Worm (Caenorhabditis elegans) whole organism, mixed stage, embryonic: ENCODE data around the gene F17E5.2.
A peak's percentile ranks its signal among the peaks of the same experiment; 100 is the strongest.

Experiments
- M03D4.4 ChIP-seq: sonication (generic microtip); optimal IDR thresholded peaks from 2 replicates; lab custom pipeline; 2017; ENCODE audit warnings: mild to moderate bottlenecking, missing genetic modification characterization, missing compliant biosample characterization
- bed-3 ChIP-seq: fragments of 200-800 bp; sonication (Bioruptor generic); optimal IDR thresholded peaks from 3 replicates; lab custom pipeline; 2018; ENCODE audit warnings: mild to moderate bottlenecking, missing genetic modification characterization, moderate library complexity, missing compliant biosample characterization
- blmp-1 ChIP-seq: fragments of 150-350 bp; optimal IDR thresholded peaks from 2 replicates; lab custom pipeline; 2014; ENCODE audit warnings: missing biosample characterization, missing genetic modification characterization
- ceh-39 ChIP-seq: fragments of 150-350 bp; optimal IDR thresholded peaks from 2 replicates; lab custom pipeline; 2014; ENCODE audit warnings: missing biosample characterization, missing genetic modification characterization
- ceh-43 ChIP-seq: fragments of 200-800 bp; sonication (Bioruptor generic); optimal IDR thresholded peaks from 2 replicates; lab custom pipeline; 2018; ENCODE audit warnings: mild to moderate bottlenecking, missing genetic modification characterization, moderate library complexity, missing compliant biosample characterization
- ceh-83 ChIP-seq: fragments of 200-800 bp; sonication (Bioruptor generic); optimal IDR thresholded peaks from 2 replicates; lab custom pipeline; 2018; ENCODE audit warnings: mild to moderate bottlenecking, missing genetic modification characterization, missing compliant biosample characterization
- ces-1 ChIP-seq: fragments of 150-350 bp; optimal IDR thresholded peaks from 2 replicates; lab custom pipeline; 2014; ENCODE audit warnings: missing biosample characterization, missing genetic modification reagents, missing genetic modification characterization
- cnd-1 ChIP-seq: fragments of 200-800 bp; sonication (Bioruptor generic); optimal IDR thresholded peaks from 2 replicates; lab custom pipeline; 2018; ENCODE audit warnings: mild to moderate bottlenecking, missing genetic modification characterization, missing compliant biosample characterization
- drap-1 ChIP-seq: fragments of 200-800 bp; sonication (Bioruptor generic); optimal IDR thresholded peaks from 3 replicates; lab custom pipeline; 2018; ENCODE audit warnings: mild to moderate bottlenecking, missing genetic modification characterization, missing compliant biosample characterization
- elt-1 ChIP-seq: sonication (generic microtip); optimal IDR thresholded peaks from 2 replicates; lab custom pipeline; 2017; ENCODE audit warnings: missing genetic modification characterization, mild to moderate bottlenecking, missing compliant biosample characterization, antibody characterized with exemption, moderate library complexity, borderline replicate concordance; ENCODE audit not compliant: insufficient read depth
- elt-3 ChIP-seq: fragments of 150-350 bp; optimal IDR thresholded peaks from 2 replicates; lab custom pipeline; 2014; ENCODE audit warnings: missing biosample characterization, missing genetic modification characterization
- flh-1 ChIP-seq: fragments of 200-800 bp; sonication (Bioruptor generic); optimal IDR thresholded peaks from 2 replicates; lab custom pipeline; 2018; ENCODE audit warnings: mild to moderate bottlenecking, missing genetic modification characterization, moderate library complexity, missing compliant biosample characterization
- ham-2 ChIP-seq: fragments of 200-800 bp; sonication (Bioruptor generic); optimal IDR thresholded peaks from 2 replicates; lab custom pipeline; 2018; ENCODE audit warnings: mild to moderate bottlenecking, missing genetic modification characterization, missing compliant biosample characterization
- hlh-1 ChIP-seq: fragments of 150-350 bp; optimal IDR thresholded peaks from 2 replicates; lab custom pipeline; 2014; ENCODE audit warnings: missing biosample characterization, missing genetic modification reagents, missing genetic modification characterization
- lin-13 ChIP-seq: fragments of 150-350 bp; optimal IDR thresholded peaks from 2 replicates; lab custom pipeline; 2014; ENCODE audit warnings: missing biosample characterization, missing genetic modification characterization
- lin-32 ChIP-seq: fragments of 200-800 bp; sonication (Bioruptor generic); optimal IDR thresholded peaks from 2 replicates; lab custom pipeline; 2018; ENCODE audit warnings: mild to moderate bottlenecking, missing genetic modification characterization, missing compliant biosample characterization
- lsy-2 ChIP-seq: fragments of 150-350 bp; optimal IDR thresholded peaks from 2 replicates; lab custom pipeline; 2014; ENCODE audit warnings: missing biosample characterization, missing genetic modification characterization
- mab-5 ChIP-seq: fragments of 150-350 bp; optimal IDR thresholded peaks from 2 replicates; lab custom pipeline; 2014; ENCODE audit warnings: missing biosample characterization, missing genetic modification characterization
- mep-1 ChIP-seq: fragments of 150-350 bp; optimal IDR thresholded peaks from 2 replicates; lab custom pipeline; 2017; ENCODE audit warnings: missing biosample characterization, missing genetic modification reagents, missing genetic modification characterization, inconsistent platforms
- mls-2 ChIP-seq: sonication (generic microtip); optimal IDR thresholded peaks from 2 replicates; lab custom pipeline; 2016; ENCODE audit warnings: mild to moderate bottlenecking, missing genetic modification characterization, moderate library complexity, missing compliant biosample characterization
- nhr-12 ChIP-seq: fragments of 150-350 bp; optimal IDR thresholded peaks from 2 replicates; lab custom pipeline; 2014; ENCODE audit warnings: missing biosample characterization, missing genetic modification characterization
- nhr-2 ChIP-seq: fragments of 150-350 bp; optimal IDR thresholded peaks from 2 replicates; lab custom pipeline; 2014; ENCODE audit warnings: missing biosample characterization, missing genetic modification characterization
- nhr-237 ChIP-seq: fragments of 150-350 bp; optimal IDR thresholded peaks from 2 replicates; lab custom pipeline; 2014; ENCODE audit warnings: missing biosample characterization, missing genetic modification characterization
- nhr-28 ChIP-seq: fragments of 150-350 bp; optimal IDR thresholded peaks from 2 replicates; lab custom pipeline; 2014; ENCODE audit warnings: missing biosample characterization, missing genetic modification characterization
- nhr-76 ChIP-seq: sonication (generic microtip); optimal IDR thresholded peaks from 2 replicates; lab custom pipeline; 2017; ENCODE audit warnings: missing biosample characterization, missing genetic modification characterization
- pha-4 ChIP-seq: fragments of 150-350 bp; optimal IDR thresholded peaks from 2 replicates; lab custom pipeline; 2018; ENCODE audit warnings: missing biosample characterization, missing genetic modification reagents, missing genetic modification characterization
- sem-2 ChIP-seq: fragments of 200-800 bp; sonication (Bioruptor generic); optimal IDR thresholded peaks from 2 replicates; lab custom pipeline; 2018; ENCODE audit warnings: mild to moderate bottlenecking, missing genetic modification characterization, missing compliant biosample characterization
- snpc-4 ChIP-seq: fragments of 150-350 bp; optimal IDR thresholded peaks from 2 replicates; lab custom pipeline; 2014; ENCODE audit warnings: missing biosample characterization, missing genetic modification characterization
- sptf-1 ChIP-seq: sonication (generic microtip); optimal IDR thresholded peaks from 2 replicates; lab custom pipeline; 2017; ENCODE audit warnings: mild to moderate bottlenecking, missing genetic modification characterization, moderate library complexity, missing compliant biosample characterization
- unc-120 ChIP-seq: sonication (generic microtip); optimal IDR thresholded peaks from 2 replicates; lab custom pipeline; 2017; ENCODE audit warnings: missing genetic modification characterization, missing compliant biosample characterization; ENCODE audit not compliant: poor library complexity, severe bottlenecking
- unc-39 ChIP-seq: fragments of 150-350 bp; optimal IDR thresholded peaks from 2 replicates; lab custom pipeline; 2014; ENCODE audit warnings: missing biosample characterization, missing genetic modification characterization
- unc-62 ChIP-seq: fragments of 150-350 bp; optimal IDR thresholded peaks from 2 replicates; lab custom pipeline; 2014; ENCODE audit warnings: missing biosample characterization, missing genetic modification reagents, missing genetic modification characterization
- zip-8 ChIP-seq: fragments of 150-350 bp; optimal IDR thresholded peaks from 2 replicates; lab custom pipeline; 2014; ENCODE audit warnings: missing biosample characterization, missing genetic modification characterization
- ztf-11 ChIP-seq: fragments of 150-350 bp; optimal IDR thresholded peaks from 2 replicates; lab custom pipeline; 2014; ENCODE audit warnings: missing biosample characterization, missing genetic modification characterization

F17E5.2 gene

DNA sequence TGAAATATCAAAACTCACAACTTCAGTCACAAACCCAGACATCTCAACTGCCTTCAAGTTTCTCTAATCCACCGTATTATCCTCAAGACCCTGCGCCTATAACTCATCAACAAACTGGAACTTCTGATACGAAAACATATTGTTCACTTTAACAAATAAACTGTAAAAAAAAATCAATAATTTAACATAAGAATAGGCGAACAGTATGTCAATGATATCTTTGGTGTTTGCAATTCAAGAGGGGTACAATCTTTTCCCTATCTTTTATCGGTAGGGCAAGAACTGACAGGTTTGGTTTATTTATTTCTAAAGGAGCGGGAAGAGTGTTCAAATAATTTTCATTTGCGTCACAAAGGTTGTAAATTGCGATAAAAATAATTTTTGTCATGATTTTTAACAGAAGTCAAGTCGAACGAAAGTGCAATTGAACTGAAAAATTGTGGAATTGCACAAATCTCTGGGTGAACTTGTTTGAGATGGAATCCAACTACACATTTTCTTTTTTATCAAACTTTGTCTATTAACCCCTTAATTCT is 31.0 kb upstream of the F17E5.2 start:
- no peak for TF ChIP-seq mls-2 (tag; lab: Kevin White, UChicago)
- TF ChIP-seq ztf-11 (tag; lab: Kevin White, UChicago) = no peak
- TF ChIP-seq pha-4 = peak; percentile 56
- peak; percentile 8 for TF ChIP-seq hlh-1 (tag; lab: Kevin White, UChicago)
- TF ChIP-seq cnd-1 (tag; lab: Kevin White, UChicago) = no peak
- TF ChIP-seq ceh-39 (tag; lab: Kevin White, UChicago) = peak; percentile 36
- peak; percentile 62 for TF ChIP-seq ces-1 (GFP tag; lab: Kevin White, UChicago)
- TF ChIP-seq elt-3 (tag; lab: Kevin White, UChicago) = peak; percentile 67
- peak; percentile 81 for TF ChIP-seq lsy-2 (tag; lab: Kevin White, UChicago)
- TF ChIP-seq mep-1 = peak; percentile 49
- peak; percentile 61 for TF ChIP-seq unc-62
- peak; percentile 30 for TF ChIP-seq nhr-2 (tag; lab: Kevin White, UChicago)
- TF ChIP-seq ceh-43 (GFP tag; lab: Kevin White, UChicago) = no peak
- no peak for TF ChIP-seq snpc-4 (tag; lab: Kevin White, UChicago)
- TF ChIP-seq nhr-237 (tag; lab: Kevin White, UChicago) = peak; percentile 99
- TF ChIP-seq unc-39 = no peak
- TF ChIP-seq nhr-28 (tag; lab: Kevin White, UChicago) = peak; percentile 21
- peak; percentile 63 for TF ChIP-seq drap-1 (GFP tag; lab: Kevin White, UChicago)
- TF ChIP-seq mab-5 = peak; percentile 70
- peak; percentile 7 for TF ChIP-seq unc-120 (tag; lab: Kevin White, UChicago)

DNA sequence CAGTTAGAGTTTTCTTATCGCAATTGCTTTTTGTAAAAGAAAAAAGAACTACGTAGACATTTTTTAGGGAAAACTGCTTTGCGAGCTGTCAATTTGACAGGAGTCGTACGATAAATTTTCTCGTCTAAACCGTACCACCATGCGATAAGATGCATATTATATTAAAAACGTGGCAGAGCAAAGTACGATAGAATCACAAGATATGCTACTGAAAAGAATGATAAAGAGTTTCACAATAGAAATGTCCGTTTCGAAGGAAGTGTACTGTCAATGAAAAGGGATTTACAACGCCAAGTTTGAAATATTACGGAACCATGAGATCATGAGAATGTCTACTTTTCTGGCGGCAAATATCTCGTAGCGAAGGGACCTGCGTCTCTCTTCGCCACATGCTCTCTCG is 29.3 kb upstream of the F17E5.2 start, which contains the start of gene F19H6.5:
Gene F19H6.5, minus strand, starts transcription at position 101 of the 400 bp plus-strand sequence.
- TF ChIP-seq ceh-43 (GFP tag; lab: Kevin White, UChicago) (no peak), elt-1 (tag; lab: Kevin White, UChicago) (no peak), mls-2 (tag; lab: Kevin White, UChicago) (no peak), elt-3 (tag; lab: Kevin White, UChicago) (no peak), hlh-1 (tag; lab: Kevin White, UChicago) (no peak), unc-62 (no peak), lin-13 (tag; lab: Kevin White, UChicago) (no peak), nhr-237 (tag; lab: Kevin White, UChicago) (no peak), bed-3 (GFP tag; lab: Kevin White, UChicago) (no peak), ceh-39 (tag; lab: Kevin White, UChicago) (no peak), M03D4.4 (tag; lab: Kevin White, UChicago) (no peak), nhr-2 (tag; lab: Kevin White, UChicago) (no peak), ces-1 (GFP tag; lab: Kevin White, UChicago) (no peak), sptf-1 (no peak), zip-8 (tag; lab: Kevin White, UChicago) (no peak), flh-1 (GFP tag; lab: Kevin White, UChicago) (no peak), mep-1 (no peak), unc-120 (tag; lab: Kevin White, UChicago) (no peak), nhr-28 (tag; lab: Kevin White, UChicago) (no peak)

DNA sequence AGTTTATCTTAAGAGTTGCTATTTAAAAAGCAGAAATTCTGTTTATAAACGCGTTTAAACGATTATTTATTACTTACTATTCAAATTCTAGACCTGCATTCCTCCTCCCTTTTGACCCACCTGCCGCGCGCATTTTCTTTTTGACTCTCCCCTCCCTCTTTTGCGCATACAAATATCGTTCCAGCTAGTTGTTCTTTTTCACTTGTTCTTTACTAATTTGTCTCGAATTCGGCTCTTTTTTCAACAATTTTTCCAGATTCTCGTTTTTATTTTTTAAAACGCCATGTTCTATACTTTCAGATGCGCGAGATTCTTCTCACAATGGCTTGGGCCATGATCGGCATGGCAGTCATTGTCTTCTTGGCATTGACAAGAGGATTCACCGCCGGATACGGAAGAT is 28.7 kb upstream of the F17E5.2 start, which contains the start of gene F19H6.4:
Gene F19H6.4, plus strand, starts transcription at position 301 of the 400 bp plus-strand sequence.
- TF ChIP-seq pha-4 (no peak), zip-8 (tag; lab: Kevin White, UChicago) (no peak), nhr-76 (tag; lab: Kevin White, UChicago) (no peak), unc-39 (no peak), ceh-83 (GFP tag; lab: Kevin White, UChicago) (no peak), nhr-28 (tag; lab: Kevin White, UChicago) (no peak), nhr-12 (tag; lab: Kevin White, UChicago) (no peak), mep-1 (no peak), lin-13 (tag; lab: Kevin White, UChicago) (no peak), sem-2 (GFP tag; lab: Kevin White, UChicago) (no peak), elt-3 (tag; lab: Kevin White, UChicago) (no peak), ham-2 (GFP tag; lab: Kevin White, UChicago) (no peak), nhr-2 (tag; lab: Kevin White, UChicago) (no peak)

DNA sequence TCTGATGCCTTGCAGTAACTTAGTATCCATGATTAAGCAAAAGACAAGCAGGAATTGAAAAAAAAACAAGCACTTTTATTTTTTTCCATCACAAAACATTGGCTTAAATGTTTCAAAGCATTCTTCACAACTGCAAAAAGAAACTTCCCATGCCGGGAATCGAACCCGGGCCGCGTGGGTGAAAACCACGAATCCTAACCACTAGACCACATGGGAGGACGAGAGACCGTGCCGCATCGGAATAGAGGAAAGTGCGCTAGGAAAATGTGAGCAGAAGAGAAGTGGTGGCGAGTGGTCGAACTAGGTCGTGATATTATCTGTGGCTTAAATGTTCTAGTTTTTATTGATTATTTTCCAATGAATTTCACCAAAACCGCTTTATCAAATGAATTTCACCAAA is 26.6 kb upstream of the F17E5.2 start:
- TF ChIP-seq unc-120 (tag; lab: Kevin White, UChicago) = peak; percentile 41
- TF ChIP-seq nhr-237 (tag; lab: Kevin White, UChicago) = no peak
- TF ChIP-seq blmp-1 (tag; lab: Kevin White, UChicago) = no peak
- TF ChIP-seq ceh-39 (tag; lab: Kevin White, UChicago) = no peak
- no peak for TF ChIP-seq zip-8 (tag; lab: Kevin White, UChicago)
- TF ChIP-seq flh-1 (GFP tag; lab: Kevin White, UChicago) = no peak
- no peak for TF ChIP-seq pha-4
- TF ChIP-seq drap-1 (GFP tag; lab: Kevin White, UChicago) = peak; percentile 80
- TF ChIP-seq snpc-4 (tag; lab: Kevin White, UChicago) = no peak
- no peak for TF ChIP-seq unc-62
- TF ChIP-seq nhr-76 (tag; lab: Kevin White, UChicago) = no peak
- TF ChIP-seq nhr-12 (tag; lab: Kevin White, UChicago) = no peak
- peak; percentile 72 for TF ChIP-seq mls-2 (tag; lab: Kevin White, UChicago)
- peak; percentile 64 for TF ChIP-seq sem-2 (GFP tag; lab: Kevin White, UChicago)
- TF ChIP-seq ceh-83 (GFP tag; lab: Kevin White, UChicago) = peak; percentile 84
- peak; percentile 72 for TF ChIP-seq sptf-1
- TF ChIP-seq elt-3 (tag; lab: Kevin White, UChicago) = no peak
- TF ChIP-seq lin-32 = peak; percentile 49
- peak; percentile 26 for TF ChIP-seq hlh-1 (tag; lab: Kevin White, UChicago)
- peak; percentile 2 for TF ChIP-seq ces-1 (GFP tag; lab: Kevin White, UChicago)
- no peak for TF ChIP-seq lsy-2 (tag; lab: Kevin White, UChicago)
- TF ChIP-seq unc-39 = no peak
- TF ChIP-seq mep-1 = peak; percentile 11
- peak; percentile 74 for TF ChIP-seq cnd-1 (tag; lab: Kevin White, UChicago)
- peak; percentile 51 for TF ChIP-seq ham-2 (GFP tag; lab: Kevin White, UChicago)
- TF ChIP-seq nhr-2 (tag; lab: Kevin White, UChicago) = no peak
- peak; percentile 74 for TF ChIP-seq M03D4.4 (tag; lab: Kevin White, UChicago)
- TF ChIP-seq ceh-43 (GFP tag; lab: Kevin White, UChicago) = peak; percentile 44
- peak; percentile 59 for TF ChIP-seq bed-3 (GFP tag; lab: Kevin White, UChicago)
- no peak for TF ChIP-seq elt-1 (tag; lab: Kevin White, UChicago)
- TF ChIP-seq lin-13 (tag; lab: Kevin White, UChicago) = no peak
- no peak for TF ChIP-seq ztf-11 (tag; lab: Kevin White, UChicago)
- no peak for TF ChIP-seq nhr-28 (tag; lab: Kevin White, UChicago)
- TF ChIP-seq mab-5 = no peak
